Fruit fly (Drosophila melanogaster): Measurements from ENCODE around the gene Rab1.
A peak's percentile ranks its signal among the peaks of the same experiment; 100 is the strongest.

The Rab1 gene

DNA sequence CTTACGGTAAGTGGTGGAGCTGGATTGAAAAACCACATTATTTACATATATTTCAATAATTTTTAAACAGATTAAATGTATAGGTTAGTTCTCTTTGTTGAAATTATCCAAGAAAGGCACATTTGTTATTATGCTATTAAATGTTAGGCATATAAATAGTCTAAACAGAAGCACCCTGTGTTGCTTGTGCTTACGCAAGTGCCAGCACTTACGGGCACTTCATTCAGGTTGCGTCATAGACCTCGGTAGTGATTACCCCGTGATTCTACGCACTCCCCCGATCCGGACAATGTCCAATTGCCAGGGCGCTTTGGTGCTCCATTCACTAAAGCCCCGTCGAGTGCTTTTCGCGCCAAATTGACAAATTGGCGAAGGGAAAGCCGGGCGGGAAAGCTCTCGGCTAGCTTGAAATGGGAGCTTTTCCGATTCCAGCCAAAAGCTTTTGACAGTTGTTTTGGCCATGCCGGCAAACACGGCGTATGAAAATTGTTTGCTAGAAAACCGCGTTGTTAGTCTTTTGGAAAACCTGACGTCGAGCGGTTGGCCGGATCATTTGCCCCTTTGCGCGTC is 22.3 kb downstream of the Rab1 start, which contains the start of gene ETHR (continued):
- TF ChIP-seq CG32532 (GFP tag; IDR thresholded peaks at IDR 0.05) (peak; percentile 76), CG6791 (GFP tag; IDR thresholded peaks at IDR 0.05; ENCODE audit: partially characterized antibody) (no peak), CG13296 (GFP tag; optimal IDR thresholded peaks at IDR 0.05) (peak; percentile 20), tin (GFP tag; optimal IDR thresholded peaks at IDR 0.05) (no peak), CG12744 (GFP tag; optimal IDR thresholded peaks at IDR 0.05) (peak; percentile 19), CG15269 (tag; optimal IDR thresholded peaks at IDR 0.05) (peak; percentile 78), CG10147 (GFP tag; optimal IDR thresholded peaks at IDR 0.05) (peak; percentile 47), CG30403 (GFP tag; optimal IDR thresholded peaks at IDR 0.05) (peak; percentile 26), bowl (GFP tag; IDR thresholded peaks at IDR 0.05) (no peak), CG18619 (GFP tag; optimal IDR thresholded peaks at IDR 0.05) (peak; percentile 39), tio (GFP tag; optimal IDR thresholded peaks at IDR 0.05) (peak; percentile 35), ro (GFP tag; IDR thresholded peaks at IDR 0.05) (no peak)

DNA sequence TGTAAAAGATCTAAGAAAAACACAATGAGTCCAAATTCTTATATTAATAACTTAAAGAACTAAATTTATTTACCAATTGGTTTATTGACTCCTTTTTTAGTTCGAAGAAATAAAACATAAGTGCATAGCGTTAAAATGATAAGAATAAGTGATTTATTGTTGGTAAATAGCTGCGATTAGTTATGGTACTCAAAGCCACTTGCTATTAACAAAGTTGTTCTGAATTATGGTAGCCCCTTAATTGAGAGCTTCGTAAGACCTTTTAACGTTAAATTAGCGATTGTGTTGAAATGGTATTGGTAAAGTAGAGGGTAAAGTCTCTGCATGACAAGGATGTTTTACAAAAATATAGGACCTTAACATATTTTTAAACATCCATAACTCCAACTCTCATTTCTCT is 23.0 kb downstream of the Rab1 start:
- TF ChIP-seq Vsx1 (GFP tag; optimal IDR thresholded peaks at IDR 0.05) (peak; percentile 22), exex (tag; optimal IDR thresholded peaks at IDR 0.05) (peak; percentile 96), gsb-n (tag; optimal IDR thresholded peaks at IDR 0.05) (no peak), vnd (GFP tag; IDR thresholded peaks at IDR 0.05; ENCODE audit: partially characterized antibody) (0 out of 3 replicates have a peak, but pooled peaks have one; percentile 17), Hey (tag; optimal IDR thresholded peaks at IDR 0.05) (peak; percentile 48)

DNA sequence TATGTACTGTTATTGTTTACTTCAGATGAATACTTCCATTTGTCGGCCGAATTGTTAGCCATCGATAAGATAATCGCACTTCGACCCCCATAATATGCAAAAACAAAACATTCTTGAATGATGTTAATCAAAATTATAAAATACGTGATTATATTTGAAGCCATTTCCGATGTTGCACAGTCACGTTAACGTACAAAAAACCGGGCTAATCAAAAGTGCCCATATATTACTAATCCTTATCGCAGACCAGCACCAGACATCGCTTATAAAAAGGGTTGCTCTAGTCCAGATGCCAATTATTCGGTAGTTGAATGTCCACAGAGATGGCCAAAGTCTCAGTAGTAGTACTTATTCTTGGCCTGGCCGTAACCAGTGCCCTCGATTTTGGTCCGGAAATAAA is 26.5 kb downstream of the Rab1 start, which contains the start of gene CG5892:
Gene CG5892 (plus strand): TSS at position 301 of the 400 bp plus-strand sequence.
- TF ChIP-seq CHES-1-like (GFP tag; optimal IDR thresholded peaks at IDR 0.05) (no peak), sug (tag; optimal IDR thresholded peaks at IDR 0.05) (peak; percentile 1), BtbVII (GFP tag; optimal IDR thresholded peaks at IDR 0.05) (no peak), exex (tag; optimal IDR thresholded peaks at IDR 0.05) (peak; percentile 87), sd (tag; optimal IDR thresholded peaks at IDR 0.05) (peak; percentile 20), mirr (GFP tag; optimal IDR thresholded peaks at IDR 0.05) (no peak), CG18599 (GFP tag; optimal IDR thresholded peaks at IDR 0.05) (no peak)

DNA sequence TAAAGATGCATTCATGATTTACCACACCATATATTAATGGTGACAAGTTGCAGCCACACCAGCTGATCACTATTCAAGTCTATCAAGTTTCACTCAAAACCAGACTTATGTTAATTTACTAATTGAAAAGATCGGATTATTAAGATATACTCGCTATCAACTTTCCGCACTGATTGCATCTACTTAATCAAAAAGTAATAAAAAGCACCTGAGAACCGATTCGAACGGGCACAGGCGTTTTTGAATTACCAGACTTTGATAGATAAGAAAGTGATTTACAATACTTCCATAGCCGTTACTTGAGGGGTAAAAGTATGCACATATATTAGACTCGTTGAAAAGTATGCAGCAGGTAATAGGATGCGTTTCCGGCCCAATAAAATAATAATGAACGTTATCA is 27.5 kb downstream of the Rab1 start:
- no peak for TF ChIP-seq CG8765 (GFP tag; IDR thresholded peaks at IDR 0.05)
- TF ChIP-seq CG15696 (tag; optimal IDR thresholded peaks at IDR 0.05): no peak
- no peak for TF ChIP-seq CG14860 (GFP tag; IDR thresholded peaks at IDR 0.05; ENCODE audit: partially characterized antibody)
- no peak for TF ChIP-seq HLHmδ (GFP tag; optimal IDR thresholded peaks at IDR 0.05)
- no peak for TF ChIP-seq CG16779 (GFP tag; IDR thresholded peaks at IDR 0.05)
- TF ChIP-seq Rx (GFP tag; IDR thresholded peaks at IDR 0.05): no peak
- TF ChIP-seq grn (GFP tag; optimal IDR thresholded peaks at IDR 0.05): peak; percentile 73
- TF ChIP-seq NK7.1 (GFP tag; optimal IDR thresholded peaks at IDR 0.05): no peak
- TF ChIP-seq Antp (GFP tag; optimal IDR thresholded peaks at IDR 0.05): no peak
- TF ChIP-seq chinmo (GFP tag; IDR thresholded peaks at IDR 0.05; ENCODE audit: partially characterized antibody): 0 out of 4 replicates have a peak, but pooled peaks have one; percentile 30
- TF ChIP-seq E2f1 (GFP tag; IDR thresholded peaks at IDR 0.05): no peak
- TF ChIP-seq slou (GFP tag; optimal IDR thresholded peaks at IDR 0.05): no peak
- TF ChIP-seq BEAF-32 (GFP tag; optimal IDR thresholded peaks at IDR 0.05): no peak
- TF ChIP-seq lov (optimal IDR thresholded peaks at IDR 0.05): no peak
- TF ChIP-seq lov (GFP tag; IDR thresholded peaks at IDR 0.05): no peak
- TF ChIP-seq Xbp1 (GFP tag; optimal IDR thresholded peaks at IDR 0.05): no peak
- TF ChIP-seq ato (GFP tag; IDR thresholded peaks at IDR 0.05; ENCODE audit: partially characterized antibody): no peak
- peak; percentile 61 for TF ChIP-seq exex (tag; optimal IDR thresholded peaks at IDR 0.05)
- peak; percentile 50; the same call in 1 of the 2 replicates for TF ChIP-seq Awh (GFP tag; IDR thresholded peaks at IDR 0.05)

Measured in whole organism, embryonic.